Worm (Caenorhabditis elegans) whole organism, midembryonic: ENCODE measurements around the gene skr-15.

ENCODE experiments used
- cog-1 ChIP-seq: sonication (generic microtip); optimal IDR thresholded peaks from 2 replicates; lab custom pipeline; 2016; ENCODE audit warnings: missing genetic modification characterization, missing compliant biosample characterization
- ref-1 ChIP-seq: fragments of 200-800 bp; sonication (Bioruptor generic); conservative IDR thresholded peaks from 2 replicates; pipeline ENCODE4 v1.3.6; 2022; ENCODE audit warnings: missing genetic modification reagents, missing genetic modification characterization, missing compliant biosample characterization
- ztf-29 ChIP-seq: fragments of 200-800 bp; sonication (Bioruptor generic); IDR thresholded peaks from 2 replicates; pipeline ENCODE4 v1.3.6; 2022; ENCODE audit warnings: missing genetic modification reagents, missing genetic modification characterization, missing compliant biosample characterization

- no peak for TF ChIP-seq cog-1 (tag; lab: Kevin White, UChicago)
- TF ChIP-seq ztf-29 (GFP tag; lab: Robert Waterston, UW) = no peak
- no peak for TF ChIP-seq ref-1
Observed at ce11 chrII:3785257-3785656, 38.7 kb upstream of the skr-15 start, which contains the start of gene T24E12.1.
